Worm (Caenorhabditis elegans): ENCODE results near the gene F49E2.2.
A peak's percentile ranks its signal among the peaks of the same experiment; 100 is the strongest.

The F49E2.2 gene

ce11 chrX:9568574-9568973, 2.0 kb downstream of the F49E2.2 start (continued):
- TF ChIP-seq nhr-48 (tag; optimal IDR thresholded peaks at IDR 0.05) (no peak), nhr-42 (GFP tag; IDR thresholded peaks at IDR 0.05) (no peak), egl-27 (tag; optimal IDR thresholded peaks at IDR 0.05) (no peak)

ce11 chrX:9576928-9577327, 10.4 kb downstream of the F49E2.2 start, which contains the start of gene glb-17:
Gene glb-17 (minus strand): TSS chrX:9577028.
- no peak for TF ChIP-seq mep-1 (tag; optimal IDR thresholded peaks at IDR 0.05)
- TF ChIP-seq unc-62 (GFP tag; optimal IDR thresholded peaks at IDR 0.05 in 1 of 2): peak in 1 of 2 experiments; percentile 43
- TF ChIP-seq unc-62 (tag; optimal IDR thresholded peaks at IDR 0.05): no peak

ce11 chrX:9584333-9584732, 17.8 kb downstream of the F49E2.2 start, which contains the start of gene gpx-5:
Gene gpx-5 (plus strand): TSS chrX:9584668.
- peak; percentile 35 for TF ChIP-seq nhr-28 (tag; optimal IDR thresholded peaks at IDR 0.05)
- peak; percentile 14 for TF ChIP-seq mxl-3 (GFP tag; optimal IDR thresholded peaks at IDR 0.05)
- peak; percentile 1 for TF ChIP-seq dve-1 (tag; optimal IDR thresholded peaks at IDR 0.05; ENCODE audit: insufficient read depth)
- peak in 1 of 2 experiments; percentile 30 for TF ChIP-seq mdl-1 (tag; optimal IDR thresholded peaks at IDR 0.05)
- TF ChIP-seq lin-15B (tag; optimal IDR thresholded peaks at IDR 0.05): no peak
- TF ChIP-seq tra-1 (GFP tag; IDR thresholded peaks at IDR 0.05): no peak
- no peak for TF ChIP-seq lin-1 (GFP tag; IDR thresholded peaks at IDR 0.05)
- TF ChIP-seq aha-1 (tag): peak; percentile 12
- TF ChIP-seq unc-62 (GFP tag; optimal IDR thresholded peaks at IDR 0.05 in 1 of 2): peak in 1 of 2 experiments; percentile 87
- TF ChIP-seq unc-62 (tag; optimal IDR thresholded peaks at IDR 0.05): no peak

ce11 chrX:9585584-9586166, 19.1 kb downstream of the F49E2.2 start:
- TF ChIP-seq lim-7 (GFP tag; IDR thresholded peaks at IDR 0.05): no peak
- TF ChIP-seq unc-62 (GFP tag; optimal IDR thresholded peaks at IDR 0.05 in 1 of 2): peak in 1 of 2 experiments; percentile 96
- no peak for TF ChIP-seq unc-62 (tag; optimal IDR thresholded peaks at IDR 0.05)
- TF ChIP-seq nhr-111 (GFP tag; optimal IDR thresholded peaks at IDR 0.05): no peak

ce11 chrX:9587642-9588041, 21.1 kb downstream of the F49E2.2 start, which contains the start of gene gpx-3:
Gene gpx-3 (plus strand): TSS chrX:9587942.
- TF ChIP-seq aha-1 (tag) (peak; percentile 15), nhr-28 (tag; optimal IDR thresholded peaks at IDR 0.05) (no peak)

- TF ChIP-seq mdl-1 (tag; optimal IDR thresholded peaks at IDR 0.05) (no peak), gei-8 (GFP tag; optimal IDR thresholded peaks at IDR 0.05) (no peak), sdz-12 (GFP tag; optimal IDR thresholded peaks at IDR 0.05) (no peak), F10B5.3 (tag; optimal IDR thresholded peaks at IDR 0.05) (no peak), nhr-76 (tag; optimal IDR thresholded peaks at IDR 0.05) (no peak), hmg-1.1 (GFP tag; IDR thresholded peaks at IDR 0.05) (no peak), dmd-8 (GFP tag; IDR thresholded peaks at IDR 0.05) (no peak), unc-130 (GFP tag; optimal IDR thresholded peaks at IDR 0.05) (no peak), T20F7.1 (GFP tag; optimal IDR thresholded peaks at IDR 0.05) (no peak), dve-1 (tag; optimal IDR thresholded peaks at IDR 0.05; ENCODE audit: insufficient read depth) (no peak), mdt-29 (GFP tag; IDR thresholded peaks at IDR 0.05) (no peak), spr-1 (tag; optimal IDR thresholded peaks at IDR 0.05) (no peak), ZK546.5 (tag; optimal IDR thresholded peaks at IDR 0.05) (no peak), tra-1 (GFP tag; IDR thresholded peaks at IDR 0.05) (no peak), arid-1 (GFP tag; conservative IDR thresholded peaks at IDR 0.05) (no peak), aly-2 (tag; optimal IDR thresholded peaks at IDR 0.05) (no peak), ceh-82 (tag; optimal IDR thresholded peaks at IDR 0.05) (no peak), php-3 (GFP tag; IDR thresholded peaks at IDR 0.05) (no peak)
Measured at ce11 chrX:9589123-9589522, 22.6 kb downstream of the F49E2.2 start, which contains the start of gene del-8. Gene del-8 (plus strand): TSS chrX:9589423.
